Worm (Caenorhabditis elegans) whole organism, early embryonic: ENCODE measurements around the gene K05F1.1.

Source experiments
- F13C5.2 ChIP-seq: sonication (generic microtip); optimal IDR thresholded peaks from 2 replicates; lab custom pipeline; 2017; ENCODE audit warnings: mild to moderate bottlenecking, missing genetic modification characterization, inconsistent platforms, missing compliant biosample characterization
- ama-1 ChIP-seq: fragments of 150-350 bp; optimal IDR thresholded peaks from 2 replicates; lab custom pipeline; 2014
- ceh-13 ChIP-seq: fragments of 200-800 bp; sonication (Bioruptor generic); optimal IDR thresholded peaks from 2 replicates; lab custom pipeline; 2018; ENCODE audit warnings: mild to moderate bottlenecking, missing genetic modification characterization, missing compliant biosample characterization
- ets-7 ChIP-seq: sonication (generic microtip); optimal IDR thresholded peaks from 2 replicates; lab custom pipeline; 2016; ENCODE audit warnings: missing genotype, missing genetic modification characterization, missing compliant biosample characterization
- flt-1 ChIP-seq: fragments of 200-800 bp; sonication (Bioruptor generic); IDR thresholded peaks from 2 replicates; pipeline ENCODE4 v1.3.6; 2022; ENCODE audit warnings: missing genetic modification characterization, missing compliant biosample characterization
- hmbx-1 ChIP-seq: sonication (generic microtip); optimal IDR thresholded peaks from 2 replicates; lab custom pipeline; 2016; ENCODE audit warnings: mild to moderate bottlenecking, missing genetic modification characterization, missing compliant biosample characterization
- hmg-4 ChIP-seq: fragments of 200-800 bp; sonication (Bioruptor generic); optimal IDR thresholded peaks from 2 replicates; lab custom pipeline; 2018; ENCODE audit warnings: mild to moderate bottlenecking, missing genetic modification characterization, missing compliant biosample characterization
- hnd-1 ChIP-seq: sonication (generic microtip); optimal IDR thresholded peaks from 2 replicates; lab custom pipeline; 2016; ENCODE audit warnings: missing genetic modification characterization, missing compliant biosample characterization
- pes-1 ChIP-seq: fragments of 200-800 bp; sonication (Bioruptor generic); IDR thresholded peaks from 2 replicates; pipeline ENCODE4 v1.3.6; 2022; ENCODE audit warnings: missing genetic modification reagents, missing genetic modification characterization, missing compliant biosample characterization
- sea-1 ChIP-seq: fragments of 200-800 bp; sonication (Bioruptor generic); conservative IDR thresholded peaks from 2 replicates; pipeline ENCODE4 v1.3.6; 2022; ENCODE audit warnings: missing genetic modification characterization, missing compliant biosample characterization
- tbx-11 ChIP-seq: fragments of 200-800 bp; sonication (Bioruptor generic); IDR thresholded peaks from 2 replicates; pipeline ENCODE4 v1.3.6; 2022; ENCODE audit warnings: missing genetic modification characterization, missing compliant biosample characterization
- tbx-37 ChIP-seq: fragments of 200-800 bp; sonication (Bioruptor generic); conservative IDR thresholded peaks from 2 replicates; pipeline ENCODE4 v1.3.6; 2022; ENCODE audit warnings: missing genetic modification reagents, missing genetic modification characterization, missing compliant biosample characterization
- tra-4 ChIP-seq: sonication (generic microtip); optimal IDR thresholded peaks from 2 replicates; lab custom pipeline; 2017; ENCODE audit warnings: missing genetic modification characterization, missing compliant biosample characterization

DNA sequence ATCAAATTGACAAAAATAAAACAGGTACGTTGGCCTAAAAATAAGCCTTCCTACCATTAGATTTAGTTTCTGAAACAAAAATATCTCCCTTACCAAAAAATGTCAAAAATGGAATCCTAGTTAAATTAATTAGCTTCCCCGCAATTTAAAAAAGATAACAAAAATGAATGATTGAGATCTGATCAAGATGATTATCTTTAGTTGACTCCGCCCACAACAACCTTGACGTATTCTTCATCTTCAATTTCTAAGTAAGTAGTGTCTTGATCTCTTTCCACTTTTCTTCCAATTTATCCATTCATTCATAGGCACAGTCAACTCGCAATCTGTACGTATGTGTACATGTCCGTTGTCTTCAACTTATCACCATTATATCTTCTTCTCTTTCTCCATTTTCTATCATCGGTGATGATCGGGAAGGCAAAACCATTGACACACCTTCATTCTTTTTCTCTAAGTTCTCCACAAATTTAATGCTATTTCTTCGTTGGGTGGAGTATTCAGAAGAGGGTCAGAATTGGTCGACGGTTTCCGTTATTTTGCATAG lies 32.8 kb upstream of the K05F1.1 start:
- TF ChIP-seq hmg-4 (no peak), ets-7 (tag; lab: Kevin White, UChicago) (no peak), F13C5.2 (tag; lab: Kevin White, UChicago) (no peak), ama-1 (no peak), tra-4 (tag; lab: Kevin White, UChicago) (no peak), pes-1 (no peak), hmbx-1 (tag; lab: Kevin White, UChicago) (no peak), hnd-1 (tag; lab: Kevin White, UChicago) (no peak), sea-1 (no peak), flt-1 (GFP tag; lab: Robert Waterston, UW) (no peak), tbx-37 (no peak), tbx-11 (GFP tag; lab: Robert Waterston, UW) (no peak), ceh-13 (no peak)
